In the genomic region with DNA sequence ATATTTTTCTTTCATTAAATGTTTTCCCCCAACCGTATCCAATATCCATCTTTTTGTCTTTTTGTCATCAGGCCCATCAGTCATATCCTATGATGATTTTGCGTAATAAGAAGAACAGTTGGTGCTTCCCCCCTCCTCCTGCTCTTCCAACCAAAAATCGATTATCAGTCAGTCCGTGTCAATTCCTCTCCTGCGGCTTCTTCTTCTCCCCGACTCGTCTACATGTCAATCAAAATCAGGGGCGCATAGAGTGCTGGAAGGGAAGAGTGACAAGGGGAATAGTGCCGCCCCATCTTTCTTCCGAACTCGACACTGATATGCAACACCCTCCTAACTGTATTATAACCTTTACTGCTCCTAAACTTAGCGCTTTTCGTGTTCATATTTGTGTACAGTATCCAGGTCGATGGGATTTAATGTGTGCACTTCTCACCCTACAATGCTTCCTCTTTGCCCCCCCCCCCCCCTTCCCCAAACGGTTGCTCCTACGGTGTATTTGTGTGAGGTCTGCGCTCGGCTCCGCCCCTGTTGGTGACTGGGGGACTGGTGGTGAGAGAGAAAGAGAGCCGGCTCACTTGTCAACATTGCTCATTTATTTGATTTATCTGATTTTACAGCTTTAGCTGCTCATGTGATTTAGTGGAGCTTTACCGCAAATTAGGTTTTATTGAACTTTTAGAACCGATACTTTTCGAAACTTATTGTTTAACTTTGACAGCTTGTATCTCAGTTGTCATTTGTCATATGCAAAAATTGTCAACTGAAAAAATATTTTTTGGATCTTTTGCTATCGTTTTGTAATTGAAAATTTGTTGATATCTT, we compare ENCODE assay signal across 8 worm cellular contexts.
TF ChIP-seq lines count a peak whose summit lies in the region.

No protein-coding gene starts in this region.

TF ChIP-seq in whole organism, L1 larva, 84 proteins besides CTCF, POLR2A, EP300 and RAD21 (continues in another document):
- peak in 1 of 2 experiments; percentile 6 for TF ChIP-seq lsy-2 (tag; optimal IDR thresholded peaks at IDR 0.05; lab: Kevin White, UChicago)
- TF ChIP-seq sptf-1 (tag; optimal IDR thresholded peaks at IDR 0.05; lab: Kevin White, UChicago): no peak
- no peak for TF ChIP-seq nhr-19 (GFP tag; conservative IDR thresholded peaks at IDR 0.05; lab: Robert Waterston, UW)
- TF ChIP-seq lin-14 (GFP tag; optimal IDR thresholded peaks at IDR 0.05; lab: Kevin White, UChicago): peak; percentile 27
- no peak for TF ChIP-seq nhr-237 (tag; optimal IDR thresholded peaks at IDR 0.05; lab: Kevin White, UChicago)
- TF ChIP-seq C16A3.4 (tag; optimal IDR thresholded peaks at IDR 0.05; lab: Kevin White, UChicago): no peak
- TF ChIP-seq nhr-71 (tag; optimal IDR thresholded peaks at IDR 0.05; lab: Kevin White, UChicago): peak; percentile 26
- TF ChIP-seq rnt-1 (tag; optimal IDR thresholded peaks at IDR 0.05; lab: Kevin White, UChicago): peak; percentile 73
- no peak for TF ChIP-seq snu-23 (GFP tag; optimal IDR thresholded peaks at IDR 0.05; lab: Kevin White, UChicago)
- no peak for TF ChIP-seq ces-1 (GFP tag; optimal IDR thresholded peaks at IDR 0.05; lab: Kevin White, UChicago)

TF ChIP-seq in whole organism, L2 larva, 48 proteins besides CTCF, POLR2A, EP300 and RAD21:
- TF ChIP-seq unc-62 (GFP tag; optimal IDR thresholded peaks at IDR 0.05; lab: Kevin White, UChicago): peak; percentile 24
- peak; percentile 78 for TF ChIP-seq mab-5 (tag; optimal IDR thresholded peaks at IDR 0.05; lab: Kevin White, UChicago)
- peak; percentile 41 for TF ChIP-seq Y55F3AM.14 (GFP tag; optimal IDR thresholded peaks at IDR 0.05; lab: Kevin White, UChicago)
- TF ChIP-seq nhr-11 (tag; optimal IDR thresholded peaks at IDR 0.05; lab: Kevin White, UChicago): no peak
- TF ChIP-seq F13H6.1 (tag; optimal IDR thresholded peaks at IDR 0.05; lab: Kevin White, UChicago): peak; percentile 32
- peak; percentile 7 for TF ChIP-seq nhr-129 (tag; optimal IDR thresholded peaks at IDR 0.05; lab: Kevin White, UChicago)
- TF ChIP-seq nhr-77 (tag; optimal IDR thresholded peaks at IDR 0.05; lab: Kevin White, UChicago): no peak

TF ChIP-seq in whole organism, L3 larva, 47 proteins besides CTCF, POLR2A, EP300 and RAD21:
- TF ChIP-seq daf-12 (tag; optimal IDR thresholded peaks at IDR 0.05; lab: Kevin White, UChicago): no peak
- peak; percentile 66 for TF ChIP-seq elt-2 (tag; optimal IDR thresholded peaks at IDR 0.05; lab: Kevin White, UChicago)
- peak; percentile 5 for TF ChIP-seq nfya-1 (tag; optimal IDR thresholded peaks at IDR 0.05; lab: Kevin White, UChicago; ENCODE audit: insufficient read depth)
- TF ChIP-seq unc-62 (GFP tag; optimal IDR thresholded peaks at IDR 0.05; lab: Kevin White, UChicago): peak; percentile 98

TF ChIP-seq in whole organism, L4 larva, 104 proteins besides CTCF, POLR2A, EP300 and RAD21 (continues in another document):
- TF ChIP-seq ceh-28 (tag; optimal IDR thresholded peaks at IDR 0.05; lab: Kevin White, UChicago) (no peak), daf-16 (GFP tag; optimal IDR thresholded peaks at IDR 0.05; lab: Kevin White, UChicago) (peak in 1 of 2 experiments; percentile 0), daf-16 (tag; optimal IDR thresholded peaks at IDR 0.05; lab: Kevin White, UChicago) (peak; percentile 39), mdt-29 (GFP tag; IDR thresholded peaks at IDR 0.05; lab: Robert Waterston, UW) (0 out of 2 replicates have a peak, but pooled peaks have one; percentile 24), F26F4.8 (GFP tag; conservative IDR thresholded peaks at IDR 0.05; lab: Robert Waterston, UW) (no peak), aha-1 (tag; lab: Kevin White, UChicago) (peak; percentile 67), nhr-10 (tag; optimal IDR thresholded peaks at IDR 0.05; lab: Kevin White, UChicago) (no peak), unc-62 (GFP tag; optimal IDR thresholded peaks at IDR 0.05 in 1 of 2; lab: Kevin White, UChicago) (peak in 1 of 2 experiments; percentile 97), unc-62 (tag; optimal IDR thresholded peaks at IDR 0.05; lab: Kevin White, UChicago) (no peak), dve-1 (tag; optimal IDR thresholded peaks at IDR 0.05; lab: Kevin White, UChicago; ENCODE audit: insufficient read depth) (peak; percentile 58), ceh-20 (GFP tag; IDR thresholded peaks at IDR 0.05; lab: Robert Waterston, UW) (peak; percentile 71)

TF ChIP-seq in whole organism, early embryonic, 17 proteins besides CTCF, POLR2A, EP300 and RAD21:
- TF ChIP-seq B0310.2 (tag; optimal IDR thresholded peaks at IDR 0.05; lab: Kevin White, UChicago): no peak
- TF ChIP-seq pes-1 (GFP tag; IDR thresholded peaks at IDR 0.05; lab: Robert Waterston, UW): 0 out of 2 replicates have a peak, but pooled peaks have one; percentile 4
- peak; percentile 65 for TF ChIP-seq hmg-4 (GFP tag; optimal IDR thresholded peaks at IDR 0.05; lab: Kevin White, UChicago)
- no peak for TF ChIP-seq hmbx-1 (tag; optimal IDR thresholded peaks at IDR 0.05; lab: Kevin White, UChicago)

TF ChIP-seq in whole organism, late embryonic, 69 proteins besides CTCF, POLR2A, EP300 and RAD21:
- TF ChIP-seq hlh-30 (tag; optimal IDR thresholded peaks at IDR 0.05; lab: Kevin White, UChicago; ENCODE audit: insufficient read depth) (peak; percentile 1), ceh-31 (tag; optimal IDR thresholded peaks at IDR 0.05; lab: Kevin White, UChicago) (peak; percentile 20), rnt-1 (tag; optimal IDR thresholded peaks at IDR 0.05; lab: Kevin White, UChicago) (peak; percentile 62), ceh-18 (tag; optimal IDR thresholded peaks at IDR 0.05; lab: Kevin White, UChicago) (peak; percentile 31), ceh-30 (tag; optimal IDR thresholded peaks at IDR 0.05; lab: Kevin White, UChicago) (no peak), lin-11 (tag; optimal IDR thresholded peaks at IDR 0.05; lab: Kevin White, UChicago) (no peak), pha-2 (tag; optimal IDR thresholded peaks at IDR 0.05; lab: Kevin White, UChicago) (peak; percentile 15), unc-42 (tag; optimal IDR thresholded peaks at IDR 0.05; lab: Kevin White, UChicago) (no peak), unc-55 (GFP tag; optimal IDR thresholded peaks at IDR 0.05; lab: Kevin White, UChicago) (peak; percentile 100), ceh-24 (tag; optimal IDR thresholded peaks at IDR 0.05; lab: Kevin White, UChicago) (no peak), F13H6.1 (tag; optimal IDR thresholded peaks at IDR 0.05; lab: Kevin White, UChicago) (no peak), pat-9 (tag; optimal IDR thresholded peaks at IDR 0.05; lab: Kevin White, UChicago) (peak; percentile 4), hlh-13 (GFP tag; optimal IDR thresholded peaks at IDR 0.05; lab: Kevin White, UChicago) (peak; percentile 1)

TF ChIP-seq in whole organism, mixed stage, embryonic, 35 proteins besides CTCF, POLR2A, EP300 and RAD21:
- TF ChIP-seq unc-120 (tag; optimal IDR thresholded peaks at IDR 0.05; lab: Kevin White, UChicago; ENCODE audit: poor library complexity, severe bottlenecking): peak; percentile 64
- TF ChIP-seq lin-13 (tag; optimal IDR thresholded peaks at IDR 0.05; lab: Kevin White, UChicago): no peak
- TF ChIP-seq lin-32 (GFP tag; optimal IDR thresholded peaks at IDR 0.05; lab: Kevin White, UChicago): no peak
- TF ChIP-seq ztf-11 (tag; optimal IDR thresholded peaks at IDR 0.05; lab: Kevin White, UChicago): no peak
- peak; percentile 1 for TF ChIP-seq drap-1 (GFP tag; optimal IDR thresholded peaks at IDR 0.05; lab: Kevin White, UChicago)
- TF ChIP-seq mep-1 (tag; optimal IDR thresholded peaks at IDR 0.05; lab: Kevin White, UChicago): no peak
- TF ChIP-seq sptf-1 (tag; optimal IDR thresholded peaks at IDR 0.05; lab: Kevin White, UChicago): peak; percentile 56
- peak; percentile 84 for TF ChIP-seq hlh-1 (tag; optimal IDR thresholded peaks at IDR 0.05; lab: Kevin White, UChicago)
- peak; percentile 34 for TF ChIP-seq mls-2 (tag; optimal IDR thresholded peaks at IDR 0.05; lab: Kevin White, UChicago)
- TF ChIP-seq M03D4.4 (tag; optimal IDR thresholded peaks at IDR 0.05; lab: Kevin White, UChicago): peak; percentile 22
- TF ChIP-seq zip-8 (tag; optimal IDR thresholded peaks at IDR 0.05; lab: Kevin White, UChicago): no peak
- peak; percentile 100 for TF ChIP-seq unc-62 (GFP tag; optimal IDR thresholded peaks at IDR 0.05; lab: Kevin White, UChicago)
- TF ChIP-seq mab-5 (tag; optimal IDR thresholded peaks at IDR 0.05; lab: Kevin White, UChicago): peak; percentile 87
- TF ChIP-seq ceh-39 (tag; optimal IDR thresholded peaks at IDR 0.05; lab: Kevin White, UChicago): no peak

TF ChIP-seq in whole organism, young adult, 124 proteins besides CTCF, POLR2A, EP300 and RAD21:
- TF ChIP-seq nfyb-1 (GFP tag; IDR thresholded peaks at IDR 0.05; lab: Robert Waterston, UW) (0 out of 2 replicates have a peak, but pooled peaks have one; percentile 43), unc-62 (GFP tag; optimal IDR thresholded peaks at IDR 0.05; lab: Kevin White, UChicago) (peak; percentile 98), dox-1 (GFP tag; IDR thresholded peaks at IDR 0.05; lab: Robert Waterston, UW) (peak; percentile 75), F37B4.10 (GFP tag; IDR thresholded peaks at IDR 0.05; lab: Robert Waterston, UW) (no peak), mcd-1 (GFP tag; IDR thresholded peaks at IDR 0.05; lab: Robert Waterston, UW) (0 out of 2 replicates have a peak, but pooled peaks have one; percentile 18), zfh-2 (GFP tag; conservative IDR thresholded peaks at IDR 0.05; lab: Robert Waterston, UW) (peak; percentile 70), nhr-80 (tag; optimal IDR thresholded peaks at IDR 0.05; lab: Kevin White, UChicago) (peak; percentile 93), ama-1 (optimal IDR thresholded peaks at IDR 0.05; lab: Kevin White, UChicago) (no peak), ama-1 (GFP tag; optimal IDR thresholded peaks at IDR 0.05; lab: Kevin White, UChicago) (no peak), cebp-1 (GFP tag; IDR thresholded peaks at IDR 0.05; lab: Robert Waterston, UW) (no peak), cebp-1 (tag; optimal IDR thresholded peaks at IDR 0.05; lab: Kevin White, UChicago) (peak; percentile 43), K12H6.12 (tag; optimal IDR thresholded peaks at IDR 0.05; lab: Kevin White, UChicago) (peak; percentile 7), mes-4 (tag; optimal IDR thresholded peaks at IDR 0.05; lab: Kevin White, UChicago) (no peak), ztf-22 (GFP tag; optimal IDR thresholded peaks at IDR 0.05; lab: Kevin White, UChicago) (peak; percentile 28), let-607 (tag; optimal IDR thresholded peaks at IDR 0.05; lab: Kevin White, UChicago) (peak; percentile 40 to 84), B0336.3 (GFP tag; IDR thresholded peaks at IDR 0.05; lab: Robert Waterston, UW) (peak; percentile 37; the same call in 1 of the 2 replicates), ets-4 (GFP tag; optimal IDR thresholded peaks at IDR 0.05; lab: Kevin White, UChicago) (peak; percentile 69), sdz-38 (tag; optimal IDR thresholded peaks at IDR 0.05; lab: Kevin White, UChicago) (no peak), egrh-3 (GFP tag; IDR thresholded peaks at IDR 0.05; lab: Robert Waterston, UW) (peak; percentile 7; the same call in 1 of the 2 replicates), ztf-25 (GFP tag; IDR thresholded peaks at IDR 0.05; lab: Robert Waterston, UW) (0 out of 2 replicates have a peak, but pooled peaks have one; percentile 59), unc-130 (GFP tag; optimal IDR thresholded peaks at IDR 0.05; lab: Kevin White, UChicago) (no peak)
